Fruit fly (Drosophila melanogaster): ENCODE measurements around the gene BBS8.
A peak's percentile ranks its signal among the peaks of the same experiment; 100 is the strongest.

The BBS8 gene

dm6 chr2L:471021-471479 lies 48.4 kb downstream of the BBS8 start (continued):
- peak; percentile 16 for TF ChIP-seq twi (tag; optimal IDR thresholded peaks at IDR 0.05)
- TF ChIP-seq gce (GFP tag; IDR thresholded peaks at IDR 0.05), result no peak
- no peak for TF ChIP-seq Side (GFP tag; optimal IDR thresholded peaks at IDR 0.05)
- no peak for TF ChIP-seq CG11696 (GFP tag; IDR thresholded peaks at IDR 0.05)
- TF ChIP-seq ase (GFP tag; IDR thresholded peaks at IDR 0.05), result no peak
- peak; percentile 20 for TF ChIP-seq CG17802 (tag; optimal IDR thresholded peaks at IDR 0.05)
- peak; percentile 40 for TF ChIP-seq CG6254 (GFP tag; optimal IDR thresholded peaks at IDR 0.05)
- peak; percentile 1 for TF ChIP-seq CG6813 (GFP tag; optimal IDR thresholded peaks at IDR 0.05)
- peak; percentile 29 for TF ChIP-seq CG30403 (GFP tag; optimal IDR thresholded peaks at IDR 0.05)
- no peak for TF ChIP-seq Stat92E (GFP tag; optimal IDR thresholded peaks at IDR 0.05)
- no peak for TF ChIP-seq p53 (GFP tag; optimal IDR thresholded peaks at IDR 0.05)
- TF ChIP-seq CG34376 (GFP tag; optimal IDR thresholded peaks at IDR 0.05), result no peak
- TF ChIP-seq dan (GFP tag; IDR thresholded peaks at IDR 0.05), result no peak
- TF ChIP-seq CG9609 (GFP tag; optimal IDR thresholded peaks at IDR 0.05), result no peak
- TF ChIP-seq sisA (GFP tag; IDR thresholded peaks at IDR 0.05), result no peak
- TF ChIP-seq CG32532 (GFP tag; IDR thresholded peaks at IDR 0.05), result no peak
- peak; percentile 38 for TF ChIP-seq CG15601 (tag; optimal IDR thresholded peaks at IDR 0.05)
- no peak for TF ChIP-seq Oaz (GFP tag; IDR thresholded peaks at IDR 0.05)
- TF ChIP-seq CG6272 (GFP tag; IDR thresholded peaks at IDR 0.05), result no peak
- TF ChIP-seq rib (GFP tag; IDR thresholded peaks at IDR 0.05), result no peak
- peak; percentile 52 for TF ChIP-seq nerfin-1 (tag; optimal IDR thresholded peaks at IDR 0.05)
- TF ChIP-seq CG11560 (tag; IDR thresholded peaks at IDR 0.05), result no peak
- peak; percentile 68 for TF ChIP-seq CG18262 (tag; optimal IDR thresholded peaks at IDR 0.05)
- TF ChIP-seq Lpt (GFP tag; optimal IDR thresholded peaks at IDR 0.05), result no peak
- peak; percentile 56 for TF ChIP-seq CG8924 (tag; optimal IDR thresholded peaks at IDR 0.05)
- TF ChIP-seq ro (GFP tag; IDR thresholded peaks at IDR 0.05), result no peak
- TF ChIP-seq Max (GFP tag; optimal IDR thresholded peaks at IDR 0.05), result peak; percentile 22
- peak; percentile 20 for TF ChIP-seq Fer2 (tag; optimal IDR thresholded peaks at IDR 0.05)
- peak; percentile 34 for TF ChIP-seq Nf-YB (GFP tag; optimal IDR thresholded peaks at IDR 0.05)
- TF ChIP-seq Oli (tag; optimal IDR thresholded peaks at IDR 0.05), result peak; percentile 61
- peak; percentile 53 for TF ChIP-seq bcd (GFP tag; optimal IDR thresholded peaks at IDR 0.05)
- TF ChIP-seq Kr (GFP tag; optimal IDR thresholded peaks at IDR 0.05), result no peak
- TF ChIP-seq CG14860 (GFP tag; IDR thresholded peaks at IDR 0.05; ENCODE audit: partially characterized antibody), result no peak
- no peak for TF ChIP-seq Dfd (GFP tag; optimal IDR thresholded peaks at IDR 0.05)
- TF ChIP-seq Doc2 (GFP tag; IDR thresholded peaks at IDR 0.05), result no peak
- no peak for TF ChIP-seq gfzf (GFP tag; optimal IDR thresholded peaks at IDR 0.05)
- peak; percentile 83 for TF ChIP-seq CG2678 (tag; optimal IDR thresholded peaks at IDR 0.05)
- TF ChIP-seq maf-S (GFP tag; optimal IDR thresholded peaks at IDR 0.05), result no peak
- no peak for TF ChIP-seq kni (GFP tag; optimal IDR thresholded peaks at IDR 0.05)
- TF ChIP-seq chm (GFP tag; IDR thresholded peaks at IDR 0.05), result no peak
- TF ChIP-seq HLH4C (GFP tag; IDR thresholded peaks at IDR 0.05; ENCODE audit: partially characterized antibody), result no peak
- TF ChIP-seq CG2129 (GFP tag; IDR thresholded peaks at IDR 0.05; ENCODE audit: partially characterized antibody), result no peak
- peak; percentile 92 for TF ChIP-seq gem (tag; optimal IDR thresholded peaks at IDR 0.05)
- no peak for TF ChIP-seq gcm2 (GFP tag; optimal IDR thresholded peaks at IDR 0.05)
- TF ChIP-seq CG14667 (GFP tag; IDR thresholded peaks at IDR 0.05), result no peak
- peak; percentile 64 for TF ChIP-seq Meics (GFP tag; optimal IDR thresholded peaks at IDR 0.05)
- TF ChIP-seq CG1832 (GFP tag; optimal IDR thresholded peaks at IDR 0.05), result no peak
- no peak for TF ChIP-seq br (optimal IDR thresholded peaks at IDR 0.05)
- TF ChIP-seq fd64A (GFP tag; optimal IDR thresholded peaks at IDR 0.05), result no peak
- TF ChIP-seq Ptx1 (GFP tag; IDR thresholded peaks at IDR 0.05), result 0 out of 2 replicates have a peak, but pooled peaks have one; percentile 79
- TF ChIP-seq CG1233 (GFP tag; optimal IDR thresholded peaks at IDR 0.05), result no peak
